ENCODE assay signal across 2 fruit fly cellular contexts in genomic region chr3L:12027929-12028328, dm6.
A peak's percentile ranks its signal among the peaks of the same experiment; 100 is the strongest.
TF ChIP-seq lines count a peak whose summit lies in the region.

No protein-coding gene starts in this region.

TF ChIP-seq in whole organism, adult, 20 proteins besides CTCF, POLR2A, EP300 and RAD21:
- TF ChIP-seq tj (GFP tag; optimal IDR thresholded peaks at IDR 0.05; lab: Kevin White, UChicago) (peak; percentile 92), CG14711 (tag; optimal IDR thresholded peaks at IDR 0.05; lab: Kevin White, UChicago) (no peak), ovo (GFP tag; optimal IDR thresholded peaks at IDR 0.05; lab: Kevin White, UChicago) (no peak)

TF ChIP-seq in whole organism, prepupa, 60 proteins besides CTCF, POLR2A, EP300 and RAD21:
- no peak for TF ChIP-seq fd59A (GFP tag; optimal IDR thresholded peaks at IDR 0.05; lab: Kevin White, UChicago)
- peak; percentile 5 for TF ChIP-seq Blimp-1 (GFP tag; optimal IDR thresholded peaks at IDR 0.05; lab: Kevin White, UChicago)
TF ChIP-seq in whole organism, prepupa: peak in this region for 1.
